Fruit fly (Drosophila melanogaster) Kc167 (cell line): ENCODE results near the gene Taf11.

ENCODE experiments used
- Myc ChIP-seq: fragments of >200 bp; optimal IDR thresholded peaks from 2 replicates; lab custom pipeline; 2017; ENCODE audit warnings: missing external identifiers
- Sin3A ChIP-seq: fragments of >200 bp; optimal IDR thresholded peaks from 2 replicates; lab custom pipeline; 2018; ENCODE audit warnings: missing external identifiers
- h ChIP-seq: fragments of >200 bp; optimal IDR thresholded peaks from 3 replicates; lab custom pipeline; 2018; ENCODE audit warnings: missing external identifiers
- insv ChIP-seq: fragments of >200 bp; optimal IDR thresholded peaks from 3 replicates; lab custom pipeline; 2018; ENCODE audit warnings: missing external identifiers
- psq ChIP-seq: fragments of >200 bp; optimal IDR thresholded peaks from 2 replicates; lab custom pipeline; 2017; ENCODE audit warnings: missing external identifiers
- ttk ChIP-seq: sonication (Bioruptor generic); optimal IDR thresholded peaks from 2 replicates; lab custom pipeline; 2017; ENCODE audit warnings: missing external identifiers

dm6 chr2L:9737360-9737759 lies 25.7 kb downstream of the Taf11 start:
- TF ChIP-seq h (lab: Kevin White, UChicago) (no peak), psq (no peak), ttk (lab: Kevin White, UChicago) (no peak), insv (lab: Kevin White, UChicago) (no peak), Myc (no peak), Sin3A (lab: Kevin White, UChicago) (no peak)
